Fruit fly (Drosophila melanogaster) whole organism, prepupa: ENCODE data around the gene CG34377.
A peak's percentile ranks its signal among the peaks of the same experiment; 100 is the strongest.

ENCODE experiments used
- CG10631 ChIP-seq: fragments of 200-800 bp; sonication (Bioruptor generic); optimal IDR thresholded peaks from 2 replicates; lab custom pipeline; 2016; ENCODE audit warnings: missing biosample characterization, missing genetic modification characterization
- CG11294 ChIP-seq: fragments of 200-800 bp; sonication (Bioruptor generic); IDR thresholded peaks from 2 replicates; pipeline ENCODE4 v1.3.6; 2022; ENCODE audit warnings: missing biosample characterization, missing genetic modification characterization
- CG11762 ChIP-seq: fragments of 200-800 bp; sonication (Bioruptor generic); optimal IDR thresholded peaks from 3 replicates; lab custom pipeline; 2016; ENCODE audit warnings: missing biosample characterization, missing genetic modification characterization; ENCODE audit not compliant: insufficient read depth
- CG11902 ChIP-seq: fragments of 200-800 bp; sonication (Bioruptor generic); optimal IDR thresholded peaks from 3 replicates; lab custom pipeline; 2016; ENCODE audit warnings: missing biosample characterization, missing genetic modification characterization
- CG15336 ChIP-seq: fragments of 200-800 bp; sonication (Bioruptor generic); IDR thresholded peaks from 2 replicates; pipeline ENCODE4 v1.3.6; 2022; ENCODE audit warnings: missing biosample characterization, missing genetic modification characterization
- CG1621 ChIP-seq: fragments of 200-800 bp; sonication (Bioruptor generic); optimal IDR thresholded peaks from 3 replicates; lab custom pipeline; 2018; ENCODE audit warnings: missing biosample characterization, mild to moderate bottlenecking, missing genetic modification characterization
- CG16779 ChIP-seq: fragments of 200-800 bp; sonication (Bioruptor generic); optimal IDR thresholded peaks from 3 replicates; lab custom pipeline; 2017; ENCODE audit warnings: missing biosample characterization, mild to moderate bottlenecking, missing genetic modification characterization
- CG3032 ChIP-seq: fragments of 200-800 bp; optimal IDR thresholded peaks from 2 replicates; lab custom pipeline; 2019; ENCODE audit warnings: missing biosample characterization, mild to moderate bottlenecking, missing genetic modification characterization, moderate library complexity
- CG32006 ChIP-seq: fragments of 200-800 bp; sonication (Bioruptor generic); optimal IDR thresholded peaks from 3 replicates; lab custom pipeline; 2017; ENCODE audit warnings: missing biosample characterization, mild to moderate bottlenecking, missing genetic modification characterization
- CG34406 ChIP-seq: fragments of 200-800 bp; sonication (Bioruptor generic); optimal IDR thresholded peaks from 3 replicates; lab custom pipeline; 2016; ENCODE audit warnings: missing biosample characterization, missing genetic modification characterization
- CG3919 ChIP-seq: fragments of 200-800 bp; sonication (Bioruptor generic); optimal IDR thresholded peaks from 3 replicates; lab custom pipeline; 2016; ENCODE audit warnings: missing biosample characterization, missing genetic modification characterization
- CG4318 ChIP-seq: fragments of 200-800 bp; sonication (Bioruptor generic); optimal IDR thresholded peaks from 3 replicates; lab custom pipeline; 2017; ENCODE audit warnings: missing biosample characterization, mild to moderate bottlenecking, missing genetic modification characterization
- CG6163 ChIP-seq: fragments of 200-800 bp; sonication (Bioruptor generic); IDR thresholded peaks from 3 replicates; pipeline ENCODE4 v1.3.6; 2022; ENCODE audit warnings: missing biosample characterization, missing genetic modification characterization
- CG6276 ChIP-seq: fragments of 200-800 bp; sonication (Bioruptor generic); optimal IDR thresholded peaks from 2 replicates; lab custom pipeline; 2017; ENCODE audit warnings: missing biosample characterization, mild to moderate bottlenecking, missing genetic modification characterization
- CG6792 ChIP-seq: fragments of 200-800 bp; sonication (Bioruptor generic); optimal IDR thresholded peaks from 3 replicates; lab custom pipeline; 2016; ENCODE audit warnings: missing biosample characterization, missing genetic modification characterization
- CG6808 ChIP-seq: fragments of 200-800 bp; sonication (Bioruptor generic); optimal IDR thresholded peaks from 3 replicates; lab custom pipeline; 2017; ENCODE audit warnings: missing biosample characterization, missing genetic modification characterization, mild to moderate bottlenecking, moderate library complexity, missing genetic modification reagents
- CG6854 ChIP-seq: fragments of 200-800 bp; sonication (Bioruptor generic); optimal IDR thresholded peaks from 2 replicates; lab custom pipeline; 2017; ENCODE audit warnings: missing biosample characterization, mild to moderate bottlenecking, missing genetic modification characterization
- CG7368 ChIP-seq: fragments of 200-800 bp; sonication (Bioruptor generic); optimal IDR thresholded peaks from 3 replicates; lab custom pipeline; 2016; ENCODE audit warnings: missing biosample characterization, missing genetic modification characterization
- CG8319 ChIP-seq: fragments of 200-800 bp; sonication (Bioruptor generic); optimal IDR thresholded peaks from 3 replicates; lab custom pipeline; 2016; ENCODE audit warnings: missing biosample characterization, missing genetic modification characterization
- CG8632 ChIP-seq: fragments of 200-800 bp; sonication (Bioruptor generic); optimal IDR thresholded peaks from 3 replicates; lab custom pipeline; 2016; ENCODE audit warnings: missing biosample characterization, missing genetic modification characterization
- CG9139 ChIP-seq: fragments of 200-800 bp; sonication (Bioruptor generic); optimal IDR thresholded peaks from 3 replicates; lab custom pipeline; 2017; ENCODE audit warnings: missing biosample characterization, mild to moderate bottlenecking, missing genetic modification characterization
- Eip75B ChIP-seq: fragments of 200-800 bp; sonication (Bioruptor generic); optimal IDR thresholded peaks from 3 replicates; lab custom pipeline; 2016; ENCODE audit warnings: missing biosample characterization, missing genetic modification characterization
- Ets96B ChIP-seq: fragments of 200-800 bp; optimal IDR thresholded peaks from 2 replicates; lab custom pipeline; 2019; ENCODE audit warnings: missing biosample characterization, mild to moderate bottlenecking, missing genetic modification characterization, moderate library complexity
- Gug ChIP-seq: fragments of 200-800 bp; sonication (Bioruptor generic); IDR thresholded peaks from 2 replicates; pipeline ENCODE4 v1.3.6; 2022; ENCODE audit warnings: missing biosample characterization, missing genetic modification characterization
- Hr39 ChIP-seq: fragments of 200-800 bp; sonication (Bioruptor generic); optimal IDR thresholded peaks from 2 replicates; lab custom pipeline; 2016; ENCODE audit warnings: missing biosample characterization, missing genetic modification characterization
- Hr4 ChIP-seq: fragments of 200-800 bp; sonication (Bioruptor generic); optimal IDR thresholded peaks from 3 replicates; lab custom pipeline; 2016; ENCODE audit warnings: missing biosample characterization, missing genetic modification characterization
- Met ChIP-seq: fragments of 200-800 bp; sonication (Bioruptor generic); optimal IDR thresholded peaks from 3 replicates; lab custom pipeline; 2016; ENCODE audit warnings: missing biosample characterization, missing genetic modification characterization
- OdsH ChIP-seq: fragments of 200-800 bp; sonication (Bioruptor generic); optimal IDR thresholded peaks from 3 replicates; lab custom pipeline; 2016; ENCODE audit warnings: missing biosample characterization, missing genetic modification characterization
- Sox102F ChIP-seq: fragments of 200-800 bp; sonication (Bioruptor generic); optimal IDR thresholded peaks from 2 replicates; lab custom pipeline; 2016; ENCODE audit warnings: missing biosample characterization, mild to moderate bottlenecking, missing genetic modification characterization
- Sox14 ChIP-seq: fragments of 200-800 bp; sonication (Bioruptor generic); optimal IDR thresholded peaks from 3 replicates; lab custom pipeline; 2016; ENCODE audit warnings: missing biosample characterization, missing genetic modification characterization
- Sox15 ChIP-seq: fragments of 200-800 bp; sonication (Bioruptor generic); optimal IDR thresholded peaks from 3 replicates; lab custom pipeline; 2016; ENCODE audit warnings: missing biosample characterization, missing genetic modification characterization
- achi ChIP-seq: fragments of 200-800 bp; sonication (Bioruptor generic); optimal IDR thresholded peaks from 3 replicates; lab custom pipeline; 2016; ENCODE audit warnings: missing biosample characterization, missing genetic modification characterization
- acj6 ChIP-seq: fragments of 200-800 bp; sonication (Bioruptor generic); optimal IDR thresholded peaks from 3 replicates; lab custom pipeline; 2016; ENCODE audit warnings: missing biosample characterization, missing genetic modification characterization
- cyc ChIP-seq: fragments of 200-800 bp; sonication (Bioruptor generic); optimal IDR thresholded peaks from 3 replicates; lab custom pipeline; 2016; ENCODE audit warnings: missing biosample characterization, missing genetic modification characterization
- dsx ChIP-seq: fragments of 200-800 bp; optimal IDR thresholded peaks from 3 replicates; lab custom pipeline; 2019; ENCODE audit warnings: missing biosample characterization, mild to moderate bottlenecking, missing genetic modification characterization, moderate library complexity; ENCODE audit not compliant: poor library complexity, severe bottlenecking
- eg ChIP-seq: fragments of 200-800 bp; sonication (Bioruptor generic); IDR thresholded peaks from 3 replicates; pipeline ENCODE4 v1.3.6; 2022; ENCODE audit warnings: missing biosample characterization, missing genetic modification characterization
- fd59A ChIP-seq: fragments of 200-800 bp; sonication (Bioruptor generic); optimal IDR thresholded peaks from 2 replicates; lab custom pipeline; 2017; ENCODE audit warnings: missing biosample characterization, mild to moderate bottlenecking, missing genetic modification characterization, missing genetic modification reagents
- fd85E ChIP-seq: fragments of 200-800 bp; sonication (Bioruptor generic); optimal IDR thresholded peaks from 3 replicates; lab custom pipeline; 2016; ENCODE audit warnings: missing biosample characterization, missing genetic modification characterization
- lz ChIP-seq: fragments of 200-800 bp; sonication (Bioruptor generic); optimal IDR thresholded peaks from 3 replicates; lab custom pipeline; 2016; ENCODE audit warnings: missing biosample characterization, missing genetic modification characterization
- net ChIP-seq: fragments of 200-800 bp; sonication (Bioruptor generic); optimal IDR thresholded peaks from 3 replicates; lab custom pipeline; 2016; ENCODE audit warnings: missing biosample characterization, missing genetic modification characterization
- spab ChIP-seq: fragments of 200-800 bp; sonication (Bioruptor generic); optimal IDR thresholded peaks from 2 replicates; lab custom pipeline; 2017; ENCODE audit warnings: missing biosample characterization, mild to moderate bottlenecking, missing genetic modification characterization, missing genetic modification reagents
- ss ChIP-seq, 2 experiments: fragments of 200-800 bp; sonication (Bioruptor generic); optimal IDR thresholded peaks; 2 replicates in 1 of 2; 3 replicates in 1 of 2; lab custom pipeline; 2017 to 2018; ENCODE audit warnings: mild to moderate bottlenecking in 2 of 2, missing biosample characterization in 2 of 2, missing genetic modification characterization in 2 of 2, moderate library complexity in 1 of 2
- svp ChIP-seq: fragments of 200-800 bp; sonication (Bioruptor generic); peaks from one replicate; lab custom pipeline; 2016; ENCODE audit warnings: missing biosample characterization, missing genetic modification characterization
- topi ChIP-seq: fragments of 200-800 bp; sonication (Bioruptor generic); optimal IDR thresholded peaks from 3 replicates; lab custom pipeline; 2016; ENCODE audit warnings: missing biosample characterization, missing genetic modification characterization

The CG34377 gene

DNA sequence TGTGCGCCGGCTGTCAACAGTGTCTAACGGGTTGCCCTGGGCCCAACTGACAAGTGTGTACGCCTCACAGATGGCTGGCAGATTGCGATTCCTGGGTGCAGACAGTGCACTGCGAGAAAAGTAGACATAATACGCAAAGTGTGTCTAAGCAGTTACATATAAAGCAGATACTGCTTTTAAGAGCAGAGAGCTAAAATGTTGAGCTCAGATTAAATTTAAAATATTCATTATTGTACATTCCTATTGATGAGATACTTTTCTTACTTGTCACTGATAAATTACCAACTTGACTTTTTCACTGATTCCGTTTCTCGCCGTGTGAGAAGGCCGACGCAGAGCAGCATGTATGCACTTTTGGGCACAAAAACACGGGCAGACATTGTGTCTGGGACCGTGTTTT lies 56.6 kb downstream of the CG34377 start (continued):
- TF ChIP-seq CG3032 (tag; lab: Kevin White, UChicago) (no peak), CG8632 (no peak), CG6276 (GFP tag; lab: Kevin White, UChicago) (no peak), Sox15 (GFP tag; lab: Kevin White, UChicago) (no peak), lz (peak; percentile 15), fd85E (no peak), CG9139 (GFP tag; lab: Kevin White, UChicago) (no peak), CG8319 (no peak), cyc (GFP tag; lab: Kevin White, UChicago) (no peak), CG6808 (GFP tag; lab: Kevin White, UChicago) (no peak), CG6792 (GFP tag; lab: Kevin White, UChicago) (no peak), Hr4 (peak; percentile 42), topi (GFP tag; lab: Kevin White, UChicago) (peak; percentile 10), CG7368 (GFP tag; lab: Kevin White, UChicago) (no peak), CG11902 (GFP tag; lab: Kevin White, UChicago) (no peak), CG11294 (0 out of 2 replicates have a peak, but pooled peaks have one; percentile 36), net (no peak), Gug (GFP tag; lab: Robert Waterston, UW) (peak; percentile 40; the same call in 1 of the 2 replicates), CG10631 (peak; percentile 16)

- TF ChIP-seq Eip75B (GFP tag; lab: Kevin White, UChicago), result no peak
- TF ChIP-seq Sox102F (GFP tag; lab: Kevin White, UChicago), result no peak
- no peak for TF ChIP-seq CG6854 (GFP tag; lab: Kevin White, UChicago)
- peak; percentile 14 for TF ChIP-seq CG10631
- TF ChIP-seq CG6163 (GFP tag; lab: Robert Waterston, UW), result peak; percentile 50; the same call in 2 of the 3 replicates
- no peak for TF ChIP-seq topi (GFP tag; lab: Kevin White, UChicago)
Measured at dm6 chr3R:22260675-22261461, 63.0 kb downstream of the CG34377 start.

- TF ChIP-seq CG7368 (GFP tag; lab: Kevin White, UChicago) (peak; percentile 60), cyc (GFP tag; lab: Kevin White, UChicago) (peak; percentile 60), Sox102F (GFP tag; lab: Kevin White, UChicago) (peak; percentile 66), Hr39 (peak; percentile 60), acj6 (GFP tag; lab: Kevin White, UChicago) (peak; percentile 54), achi (peak; percentile 56), fd59A (GFP tag; lab: Kevin White, UChicago) (peak; percentile 42), CG16779 (tag; lab: Kevin White, UChicago) (no peak), CG15336 (GFP tag; lab: Robert Waterston, UW) (peak; percentile 49), CG9139 (GFP tag; lab: Kevin White, UChicago) (no peak), CG11762 (GFP tag; lab: Kevin White, UChicago) (peak; percentile 16), CG1621 (tag; lab: Kevin White, UChicago) (peak; percentile 70), CG11294 (no peak), net (peak; percentile 48), CG32006 (GFP tag; lab: Kevin White, UChicago) (peak; percentile 47), spab (GFP tag; lab: Kevin White, UChicago) (no peak), Met (peak; percentile 72), fd85E (no peak), topi (GFP tag; lab: Kevin White, UChicago) (peak; percentile 44), eg (GFP tag; lab: Robert Waterston, UW) (peak; percentile 66; the same call in 2 of the 3 replicates), CG8632 (peak; percentile 38), ss (GFP tag; optimal IDR thresholded peaks at IDR 0.05; lab: Kevin White, UChicago) (peak in 1 of 2 experiments; percentile 56), CG6792 (GFP tag; lab: Kevin White, UChicago) (peak; percentile 61), Sox14 (GFP tag; lab: Kevin White, UChicago) (peak; percentile 53), CG4318 (GFP tag; lab: Kevin White, UChicago) (no peak), CG6276 (GFP tag; lab: Kevin White, UChicago) (peak; percentile 16), CG3919 (GFP tag; lab: Kevin White, UChicago) (peak; percentile 72), svp (GFP tag; lab: Kevin White, UChicago) (peak; percentile 80), CG6808 (GFP tag; lab: Kevin White, UChicago) (peak; percentile 52), Ets96B (tag; lab: Kevin White, UChicago) (peak; percentile 69), CG6854 (GFP tag; lab: Kevin White, UChicago) (no peak), Sox15 (GFP tag; lab: Kevin White, UChicago) (peak; percentile 2), OdsH (GFP tag; lab: Kevin White, UChicago) (peak; percentile 67), dsx (GFP tag; lab: Kevin White, UChicago) (no peak), CG34406 (GFP tag; lab: Kevin White, UChicago) (peak; percentile 66), Hr4 (peak; percentile 46)
Measured at dm6 chr3R:22260205-22260604, 63.7 kb downstream of the CG34377 start.
